Fruit fly (Drosophila melanogaster) whole organism, embryonic: ENCODE data around the gene prd.

ENCODE experiments used
- Adf1 ChIP-seq: fragments of 200-800 bp; sonication (Bioruptor generic); IDR thresholded peaks from 2 replicates; pipeline ENCODE4 v1.3.6; 2022; ENCODE audit warnings: missing biosample characterization, missing genetic modification characterization
- B-H1 ChIP-seq: fragments of 200-800 bp; sonication (Bioruptor generic); IDR thresholded peaks from 3 replicates; pipeline ENCODE4 v1.3.6; 2022; ENCODE audit warnings: missing biosample characterization, missing genetic modification characterization
- CG10267 ChIP-seq: fragments of 200-800 bp; sonication (Bioruptor generic); optimal IDR thresholded peaks from 2 replicates; lab custom pipeline; 2018; ENCODE audit warnings: missing biosample characterization, mild to moderate bottlenecking, missing genetic modification characterization, moderate library complexity
- CG11093 ChIP-seq: fragments of 200-800 bp; sonication (Bioruptor generic); IDR thresholded peaks from 3 replicates; pipeline ENCODE4 v1.3.6; 2022; ENCODE audit warnings: missing biosample characterization, missing genetic modification characterization
- CG11504 ChIP-seq: fragments of 200-800 bp; sonication (Bioruptor generic); optimal IDR thresholded peaks from 3 replicates; lab custom pipeline; 2019; ENCODE audit warnings: missing biosample characterization, mild to moderate bottlenecking, missing genetic modification characterization, moderate library complexity
- CG12104 ChIP-seq: fragments of 200-800 bp; sonication (Bioruptor generic); optimal IDR thresholded peaks from 3 replicates; lab custom pipeline; 2016; ENCODE audit warnings: missing biosample characterization, missing genetic modification characterization
- CG12236 ChIP-seq: fragments of 200-800 bp; sonication (Bioruptor generic); optimal IDR thresholded peaks from 2 replicates; lab custom pipeline; 2016; ENCODE audit warnings: missing biosample characterization, missing genetic modification characterization
- CG12942 ChIP-seq: fragments of 200-800 bp; sonication (Bioruptor generic); optimal IDR thresholded peaks from 3 replicates; lab custom pipeline; 2016; ENCODE audit warnings: missing biosample characterization, missing genetic modification characterization
- CG13894 ChIP-seq: fragments of 200-800 bp; sonication (Bioruptor generic); optimal IDR thresholded peaks from 3 replicates; lab custom pipeline; 2018; ENCODE audit warnings: missing biosample characterization, mild to moderate bottlenecking, missing genetic modification characterization, moderate library complexity
- CG15011 ChIP-seq: fragments of 200-800 bp; sonication (Bioruptor generic); optimal IDR thresholded peaks from 3 replicates; lab custom pipeline; 2018; ENCODE audit warnings: missing biosample characterization, mild to moderate bottlenecking, missing genetic modification characterization
- CG15479 ChIP-seq: fragments of 200-800 bp; sonication (Bioruptor generic); optimal IDR thresholded peaks from 3 replicates; lab custom pipeline; 2019; ENCODE audit warnings: missing biosample characterization, mild to moderate bottlenecking, missing genetic modification characterization, moderate library complexity
- CG17328 ChIP-seq: fragments of 200-800 bp; sonication (Bioruptor generic); IDR thresholded peaks from 2 replicates; pipeline ENCODE4 v1.3.6; 2022; ENCODE audit warnings: missing biosample characterization, missing genetic modification characterization
- CG18619 ChIP-seq: fragments of 200-800 bp; sonication (Bioruptor generic); optimal IDR thresholded peaks from 3 replicates; lab custom pipeline; 2017; ENCODE audit warnings: missing biosample characterization, mild to moderate bottlenecking, missing genetic modification characterization
- CG2120 ChIP-seq: fragments of 200-800 bp; sonication (Bioruptor generic); optimal IDR thresholded peaks from 3 replicates; lab custom pipeline; 2016; ENCODE audit warnings: missing biosample characterization, missing genetic modification characterization
- CG31224 ChIP-seq: fragments of 200-800 bp; sonication (Bioruptor generic); IDR thresholded peaks from 2 replicates; pipeline ENCODE4 v1.3.6; 2022; ENCODE audit warnings: missing biosample characterization, missing genetic modification characterization
- CG34376 ChIP-seq: fragments of 200-800 bp; sonication (Bioruptor generic); optimal IDR thresholded peaks from 2 replicates; lab custom pipeline; 2018; ENCODE audit warnings: missing biosample characterization, mild to moderate bottlenecking, missing genetic modification characterization
- CG6765 ChIP-seq: fragments of 200-800 bp; sonication (Bioruptor generic); optimal IDR thresholded peaks from 3 replicates; lab custom pipeline; 2017; ENCODE audit warnings: missing biosample characterization, mild to moderate bottlenecking, missing genetic modification characterization
- CG7271 ChIP-seq: fragments of 200-800 bp; sonication (Bioruptor generic); optimal IDR thresholded peaks from 2 replicates; lab custom pipeline; 2018; ENCODE audit warnings: missing biosample characterization, mild to moderate bottlenecking, missing genetic modification characterization, moderate library complexity
- CG8944 ChIP-seq: fragments of 200-800 bp; sonication (Bioruptor generic); optimal IDR thresholded peaks from 3 replicates; lab custom pipeline; 2016; ENCODE audit warnings: missing biosample characterization, missing genetic modification characterization
- CG9437 ChIP-seq: fragments of 200-800 bp; sonication (Bioruptor generic); optimal IDR thresholded peaks from 2 replicates; lab custom pipeline; 2018; ENCODE audit warnings: missing biosample characterization, mild to moderate bottlenecking, missing genetic modification characterization
- CoRest ChIP-seq: fragments of 200-800 bp; sonication (Bioruptor generic); optimal IDR thresholded peaks from 3 replicates; lab custom pipeline; 2018; ENCODE audit warnings: missing biosample characterization, mild to moderate bottlenecking, missing genetic modification characterization, moderate library complexity
- D ChIP-seq, 2 experiments: fragments of 200-800 bp in 1 of 2; fragments of >200 bp in 1 of 2; sonication (Bioruptor generic) in 1 of 2; optimal IDR thresholded peaks; 2 replicates in 1 of 2; 3 replicates in 1 of 2; lab custom pipeline; 2017; ENCODE audit warnings: mild to moderate bottlenecking in 1 of 2, missing biosample characterization in 1 of 2, missing genetic modification characterization in 1 of 2, missing genetic modification reagents in 1 of 2
- D19B ChIP-seq: fragments of 200-800 bp; sonication (Bioruptor generic); optimal IDR thresholded peaks from 2 replicates; lab custom pipeline; 2017; ENCODE audit warnings: missing biosample characterization, mild to moderate bottlenecking, missing genetic modification characterization
- Dip2 ChIP-seq: fragments of 200-800 bp; sonication (Bioruptor generic); IDR thresholded peaks from 2 replicates; pipeline ENCODE4 v1.3.6; 2022; ENCODE audit warnings: missing biosample characterization, missing genetic modification characterization
- Neu2 ChIP-seq: fragments of 200-800 bp; sonication (Bioruptor generic); optimal IDR thresholded peaks from 3 replicates; lab custom pipeline; 2016; ENCODE audit warnings: missing biosample characterization, missing genetic modification characterization, borderline replicate concordance
- Nf-YB ChIP-seq: fragments of 200-800 bp; sonication (Bioruptor generic); optimal IDR thresholded peaks from 3 replicates; lab custom pipeline; 2019; ENCODE audit warnings: missing biosample characterization, mild to moderate bottlenecking, missing genetic modification characterization, moderate library complexity
- Spps ChIP-seq: fragments of 200-800 bp; sonication (Bioruptor generic); optimal IDR thresholded peaks from 2 replicates; lab custom pipeline; 2018; ENCODE audit warnings: missing biosample characterization, mild to moderate bottlenecking, missing genetic modification characterization
- Sry-β ChIP-seq: fragments of 200-800 bp; sonication (Bioruptor generic); optimal IDR thresholded peaks from 2 replicates; lab custom pipeline; 2018; ENCODE audit warnings: missing biosample characterization, mild to moderate bottlenecking, missing genetic modification characterization, moderate library complexity
- TFAM ChIP-seq: fragments of 200-800 bp; sonication (Bioruptor generic); optimal IDR thresholded peaks from 2 replicates; lab custom pipeline; 2017; ENCODE audit warnings: missing biosample characterization, missing genetic modification characterization, inconsistent platforms
- chn ChIP-seq: fragments of 200-800 bp; sonication (Bioruptor generic); optimal IDR thresholded peaks from 2 replicates; lab custom pipeline; 2016; ENCODE audit warnings: missing biosample characterization, missing genetic modification characterization
- disco-r ChIP-seq: fragments of 200-800 bp; sonication (Bioruptor generic); optimal IDR thresholded peaks from 2 replicates; lab custom pipeline; 2016; ENCODE audit warnings: missing biosample characterization, missing genetic modification characterization
- eyg ChIP-seq: fragments of 200-800 bp; sonication (Bioruptor generic); optimal IDR thresholded peaks from 3 replicates; lab custom pipeline; 2016; ENCODE audit warnings: missing biosample characterization, missing genetic modification characterization
- fru ChIP-seq: fragments of >200 bp; optimal IDR thresholded peaks from 2 replicates; lab custom pipeline; 2017
- gce ChIP-seq: fragments of 200-800 bp; sonication (Bioruptor generic); IDR thresholded peaks from 3 replicates; pipeline ENCODE4 v1.3.6; 2022; ENCODE audit warnings: missing biosample characterization, missing genetic modification characterization
- gcm2 ChIP-seq: fragments of 200-800 bp; sonication (Bioruptor generic); optimal IDR thresholded peaks from 2 replicates; lab custom pipeline; 2016; ENCODE audit warnings: missing biosample characterization, missing genetic modification characterization
- ind ChIP-seq: fragments of 200-800 bp; sonication (Bioruptor generic); optimal IDR thresholded peaks from 3 replicates; lab custom pipeline; 2016; ENCODE audit warnings: missing biosample characterization, missing genetic modification characterization
- lab ChIP-seq: fragments of 200-800 bp; sonication (Bioruptor generic); optimal IDR thresholded peaks from 3 replicates; lab custom pipeline; 2017; ENCODE audit warnings: missing biosample characterization, missing genetic modification characterization, mild to moderate bottlenecking, moderate library complexity, missing genetic modification reagents
- lilli ChIP-seq: fragments of 200-800 bp; sonication (Bioruptor generic); optimal IDR thresholded peaks from 3 replicates; lab custom pipeline; 2016; ENCODE audit warnings: missing biosample characterization, missing genetic modification characterization
- mam ChIP-seq: fragments of 200-800 bp; sonication (Bioruptor generic); optimal IDR thresholded peaks from 3 replicates; lab custom pipeline; 2016; ENCODE audit warnings: missing biosample characterization, missing genetic modification characterization
- phol ChIP-seq: fragments of 200-800 bp; sonication (Bioruptor generic); optimal IDR thresholded peaks from 3 replicates; lab custom pipeline; 2018; ENCODE audit warnings: missing biosample characterization, mild to moderate bottlenecking, missing genetic modification characterization, moderate library complexity
- pnt ChIP-seq: fragments of 200-800 bp; sonication (Bioruptor generic); optimal IDR thresholded peaks from 3 replicates; lab custom pipeline; 2016; ENCODE audit warnings: missing biosample characterization, missing genetic modification characterization
- pum ChIP-seq: fragments of 200-800 bp; sonication (Bioruptor generic); optimal IDR thresholded peaks from 2 replicates; lab custom pipeline; 2016; ENCODE audit warnings: missing biosample characterization, missing genetic modification characterization
- ro ChIP-seq: fragments of 200-800 bp; sonication (Bioruptor generic); IDR thresholded peaks from 2 replicates; pipeline ENCODE4 v1.3.6; 2022; ENCODE audit warnings: missing biosample characterization, missing genetic modification characterization
- row ChIP-seq: fragments of 200-800 bp; sonication (Bioruptor generic); IDR thresholded peaks from 3 replicates; pipeline ENCODE4 v1.3.6; 2022; ENCODE audit warnings: missing biosample characterization, missing genetic modification characterization
- ssp ChIP-seq: fragments of 200-800 bp; sonication (Bioruptor generic); IDR thresholded peaks from 2 replicates; pipeline ENCODE4 v1.3.6; 2022; ENCODE audit warnings: missing biosample characterization, missing genetic modification characterization
- tna ChIP-seq: fragments of 200-800 bp; sonication (Bioruptor generic); IDR thresholded peaks from 2 replicates; pipeline ENCODE4 v1.3.6; 2022; ENCODE audit warnings: missing biosample characterization, missing genetic modification characterization; ENCODE audit not compliant: partially characterized antibody
- ttk ChIP-seq: fragments of 200-800 bp; sonication (Bioruptor generic); IDR thresholded peaks from 2 replicates; pipeline ENCODE4 v2.1.2; 2022; ENCODE audit warnings: missing biosample characterization, missing genetic modification characterization
- wdn ChIP-seq: fragments of 200-800 bp; sonication (Bioruptor generic); IDR thresholded peaks from 2 replicates; pipeline ENCODE4 v1.3.6; 2022; ENCODE audit warnings: missing biosample characterization, missing genetic modification characterization
- yki ChIP-seq: fragments of >200 bp; optimal IDR thresholded peaks from 3 replicates; lab custom pipeline; 2018
- zen ChIP-seq: fragments of 200-800 bp; sonication (Bioruptor generic); optimal IDR thresholded peaks from 3 replicates; lab custom pipeline; 2018; ENCODE audit warnings: missing biosample characterization, mild to moderate bottlenecking, missing genetic modification characterization, moderate library complexity

Gene prd

DNA sequence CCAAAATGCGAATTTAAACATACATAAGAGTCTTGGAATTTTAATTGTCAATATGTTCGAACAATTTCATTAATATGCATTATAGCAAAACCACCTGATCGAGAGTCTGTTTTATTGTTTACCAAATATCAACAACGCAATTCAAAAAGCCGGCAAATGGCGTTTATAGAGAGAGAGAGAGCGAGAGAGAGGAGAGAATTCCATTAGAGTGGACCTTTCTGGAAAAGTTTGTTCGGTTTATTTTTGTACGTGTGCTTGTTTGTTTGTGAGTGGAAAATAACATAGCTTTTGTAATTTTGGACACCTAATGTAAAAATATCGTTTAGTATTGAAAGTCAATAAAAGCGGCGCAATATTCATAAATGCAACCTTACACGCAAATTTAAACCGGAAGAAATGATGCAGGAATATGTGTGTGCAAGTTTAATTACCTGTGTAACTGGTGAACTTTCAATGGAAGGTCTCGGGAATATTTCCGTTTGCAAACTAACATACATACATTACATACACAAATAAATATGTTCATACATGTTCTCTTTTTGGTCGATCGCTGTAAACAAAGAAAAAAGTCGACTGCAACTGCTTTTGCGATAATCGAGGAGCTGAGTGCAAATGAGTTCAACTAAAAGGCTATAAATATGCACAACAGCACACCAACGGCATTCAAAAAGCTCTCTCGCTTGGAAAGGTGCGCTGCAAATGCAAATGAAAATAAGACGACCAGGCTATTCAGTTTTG lies 40.8 kb downstream of the prd start, which contains the start of gene CG6785 (continued):
- TF ChIP-seq CoRest (tag; lab: Kevin White, UChicago) (peak; percentile 70), Neu2 (no peak), CG12104 (GFP tag; lab: Kevin White, UChicago) (peak; percentile 77), CG15011 (peak; percentile 76), yki (no peak), mam (GFP tag; lab: Kevin White, UChicago) (peak; percentile 37), CG2120 (GFP tag; lab: Kevin White, UChicago) (peak; percentile 71), D19B (GFP tag; lab: Kevin White, UChicago) (peak; percentile 22), ind (GFP tag; lab: Kevin White, UChicago) (peak; percentile 2), CG8944 (GFP tag; lab: Kevin White, UChicago) (peak; percentile 80), CG34376 (GFP tag; lab: Kevin White, UChicago) (peak; percentile 91), CG12942 (GFP tag; lab: Kevin White, UChicago) (peak; percentile 84), CG6765 (peak; percentile 84), pnt (GFP tag; lab: Kevin White, UChicago) (peak; percentile 74), phol (peak; percentile 62), TFAM (GFP tag; lab: Kevin White, UChicago) (no peak), lab (peak; percentile 94), eyg (GFP tag; lab: Kevin White, UChicago) (peak; percentile 90), D (optimal IDR thresholded peaks at IDR 0.05; lab: Kevin White, UChicago) (no peak), D (GFP tag; optimal IDR thresholded peaks at IDR 0.05; lab: Kevin White, UChicago) (peak; percentile 83), gce (GFP tag; lab: Robert Waterston, UW) (peak; percentile 68; the same call in 1 of the 3 replicates), CG11093 (GFP tag; lab: Robert Waterston, UW) (no peak), wdn (peak; percentile 59; the same call in 1 of the 2 replicates), zen (tag; lab: Kevin White, UChicago) (peak; percentile 9), CG10267 (peak; percentile 64), CG7271 (tag; lab: Kevin White, UChicago) (peak; percentile 18), Adf1 (GFP tag; lab: Robert Waterston, UW) (peak; percentile 18; the same call in 1 of the 2 replicates), Spps (tag; lab: Kevin White, UChicago) (peak; percentile 73), Dip2 (no peak), CG18619 (GFP tag; lab: Kevin White, UChicago) (peak; percentile 88), gcm2 (GFP tag; lab: Kevin White, UChicago) (peak; percentile 77), B-H1 (GFP tag; lab: Robert Waterston, UW) (no peak; the same call in 2 of the 3 replicates), Nf-YB (peak; percentile 80), row (GFP tag; lab: Robert Waterston, UW) (0 out of 3 replicates have a peak, but pooled peaks have one; percentile 47), ttk (GFP tag; lab: Robert Waterston, UW) (no peak), lilli (peak; percentile 56), chn (GFP tag; lab: Kevin White, UChicago) (peak; percentile 35), CG17328 (GFP tag; lab: Robert Waterston, UW) (peak; percentile 59), CG13894 (tag; lab: Kevin White, UChicago) (peak; percentile 72), Sry-β (GFP tag; lab: Kevin White, UChicago) (peak; percentile 66), CG31224 (GFP tag; lab: Robert Waterston, UW) (no peak), tna (GFP tag; lab: Robert Waterston, UW) (no peak), disco-r (GFP tag; lab: Kevin White, UChicago) (peak; percentile 87), fru (no peak), CG9437 (GFP tag; lab: Kevin White, UChicago) (peak; percentile 25), CG12236 (GFP tag; lab: Kevin White, UChicago) (peak; percentile 94), pum (GFP tag; lab: Kevin White, UChicago) (peak; percentile 62), CG11504 (tag; lab: Kevin White, UChicago) (peak; percentile 80), CG15479 (GFP tag; lab: Kevin White, UChicago) (no peak), ssp (GFP tag; lab: Robert Waterston, UW) (no peak), ro (GFP tag; lab: Robert Waterston, UW) (no peak)
